Fruit fly (Drosophila melanogaster) whole organism, prepupa: Measurements from ENCODE around the gene Cp7Fb.

ENCODE experiments used
- CG10631 ChIP-seq: fragments of 200-800 bp; sonication (Bioruptor generic); optimal IDR thresholded peaks from 2 replicates; lab custom pipeline; 2016; ENCODE audit warnings: missing biosample characterization, missing genetic modification characterization
- CG10669 ChIP-seq: fragments of 200-800 bp; sonication (Bioruptor generic); optimal IDR thresholded peaks from 3 replicates; lab custom pipeline; 2018; ENCODE audit warnings: missing biosample characterization, mild to moderate bottlenecking, missing genetic modification characterization, moderate library complexity
- CG15336 ChIP-seq: fragments of 200-800 bp; sonication (Bioruptor generic); IDR thresholded peaks from 2 replicates; pipeline ENCODE4 v1.3.6; 2022; ENCODE audit warnings: missing biosample characterization, missing genetic modification characterization
- CG3032 ChIP-seq: fragments of 200-800 bp; optimal IDR thresholded peaks from 2 replicates; lab custom pipeline; 2019; ENCODE audit warnings: missing biosample characterization, mild to moderate bottlenecking, missing genetic modification characterization, moderate library complexity
- CG4318 ChIP-seq: fragments of 200-800 bp; sonication (Bioruptor generic); optimal IDR thresholded peaks from 3 replicates; lab custom pipeline; 2017; ENCODE audit warnings: missing biosample characterization, mild to moderate bottlenecking, missing genetic modification characterization
- CG6163 ChIP-seq: fragments of 200-800 bp; sonication (Bioruptor generic); IDR thresholded peaks from 3 replicates; pipeline ENCODE4 v1.3.6; 2022; ENCODE audit warnings: missing biosample characterization, missing genetic modification characterization
- CG6792 ChIP-seq: fragments of 200-800 bp; sonication (Bioruptor generic); optimal IDR thresholded peaks from 3 replicates; lab custom pipeline; 2016; ENCODE audit warnings: missing biosample characterization, missing genetic modification characterization
- CG6808 ChIP-seq: fragments of 200-800 bp; sonication (Bioruptor generic); optimal IDR thresholded peaks from 3 replicates; lab custom pipeline; 2017; ENCODE audit warnings: missing biosample characterization, missing genetic modification characterization, mild to moderate bottlenecking, moderate library complexity, missing genetic modification reagents
- CG7368 ChIP-seq: fragments of 200-800 bp; sonication (Bioruptor generic); optimal IDR thresholded peaks from 3 replicates; lab custom pipeline; 2016; ENCODE audit warnings: missing biosample characterization, missing genetic modification characterization
- CG8119 ChIP-seq: fragments of 200-800 bp; sonication (Bioruptor generic); IDR thresholded peaks from 3 replicates; pipeline ENCODE4 v1.3.6; 2022; ENCODE audit warnings: missing biosample characterization, missing genetic modification characterization
- CG8632 ChIP-seq: fragments of 200-800 bp; sonication (Bioruptor generic); optimal IDR thresholded peaks from 3 replicates; lab custom pipeline; 2016; ENCODE audit warnings: missing biosample characterization, missing genetic modification characterization
- CG9139 ChIP-seq: fragments of 200-800 bp; sonication (Bioruptor generic); optimal IDR thresholded peaks from 3 replicates; lab custom pipeline; 2017; ENCODE audit warnings: missing biosample characterization, mild to moderate bottlenecking, missing genetic modification characterization
- Eip75B ChIP-seq: fragments of 200-800 bp; sonication (Bioruptor generic); optimal IDR thresholded peaks from 3 replicates; lab custom pipeline; 2016; ENCODE audit warnings: missing biosample characterization, missing genetic modification characterization
- Eip78C ChIP-seq: fragments of 200-800 bp; sonication (Bioruptor generic); peaks from one replicate; lab custom pipeline; 2016; ENCODE audit warnings: missing biosample characterization, missing genetic modification characterization
- Eip93F ChIP-seq: fragments of 200-800 bp; sonication (Bioruptor generic); optimal IDR thresholded peaks from 2 replicates; lab custom pipeline; 2016; ENCODE audit warnings: missing biosample characterization, mild to moderate bottlenecking, missing genetic modification characterization
- Ets21C ChIP-seq: fragments of 200-800 bp; sonication (Bioruptor generic); optimal IDR thresholded peaks from 3 replicates; lab custom pipeline; 2016; ENCODE audit warnings: missing biosample characterization, missing genetic modification characterization
- Gug ChIP-seq: fragments of 200-800 bp; sonication (Bioruptor generic); IDR thresholded peaks from 2 replicates; pipeline ENCODE4 v1.3.6; 2022; ENCODE audit warnings: missing biosample characterization, missing genetic modification characterization
- Hr38 ChIP-seq: sonication (Bioruptor generic); optimal IDR thresholded peaks from 2 replicates; lab custom pipeline; 2016; ENCODE audit warnings: missing biosample characterization, missing genetic modification characterization
- Hr39 ChIP-seq: fragments of 200-800 bp; sonication (Bioruptor generic); optimal IDR thresholded peaks from 2 replicates; lab custom pipeline; 2016; ENCODE audit warnings: missing biosample characterization, missing genetic modification characterization
- Hr4 ChIP-seq: fragments of 200-800 bp; sonication (Bioruptor generic); optimal IDR thresholded peaks from 3 replicates; lab custom pipeline; 2016; ENCODE audit warnings: missing biosample characterization, missing genetic modification characterization
- Met ChIP-seq: fragments of 200-800 bp; sonication (Bioruptor generic); optimal IDR thresholded peaks from 3 replicates; lab custom pipeline; 2016; ENCODE audit warnings: missing biosample characterization, missing genetic modification characterization
- OdsH ChIP-seq: fragments of 200-800 bp; sonication (Bioruptor generic); optimal IDR thresholded peaks from 3 replicates; lab custom pipeline; 2016; ENCODE audit warnings: missing biosample characterization, missing genetic modification characterization
- Smox ChIP-seq: fragments of 200-800 bp; sonication (Bioruptor generic); optimal IDR thresholded peaks from 3 replicates; lab custom pipeline; 2016; ENCODE audit warnings: missing biosample characterization, missing genetic modification characterization
- Sox102F ChIP-seq: fragments of 200-800 bp; sonication (Bioruptor generic); optimal IDR thresholded peaks from 2 replicates; lab custom pipeline; 2016; ENCODE audit warnings: missing biosample characterization, mild to moderate bottlenecking, missing genetic modification characterization
- Sox14 ChIP-seq: fragments of 200-800 bp; sonication (Bioruptor generic); optimal IDR thresholded peaks from 3 replicates; lab custom pipeline; 2016; ENCODE audit warnings: missing biosample characterization, missing genetic modification characterization
- achi ChIP-seq: fragments of 200-800 bp; sonication (Bioruptor generic); optimal IDR thresholded peaks from 3 replicates; lab custom pipeline; 2016; ENCODE audit warnings: missing biosample characterization, missing genetic modification characterization
- dac ChIP-seq: fragments of 200-800 bp; sonication (Bioruptor generic); optimal IDR thresholded peaks from 2 replicates; lab custom pipeline; 2017; ENCODE audit warnings: missing biosample characterization, mild to moderate bottlenecking, missing genetic modification characterization
- esn ChIP-seq: fragments of 200-800 bp; sonication (Bioruptor generic); optimal IDR thresholded peaks from 2 replicates; lab custom pipeline; 2016; ENCODE audit warnings: missing biosample characterization, mild to moderate bottlenecking, missing genetic modification characterization, moderate library complexity
- fkh ChIP-seq: fragments of 200-800 bp; sonication (Bioruptor generic); optimal IDR thresholded peaks from 3 replicates; lab custom pipeline; 2017; ENCODE audit warnings: missing biosample characterization, mild to moderate bottlenecking, missing genetic modification characterization, moderate library complexity
- lz ChIP-seq: fragments of 200-800 bp; sonication (Bioruptor generic); optimal IDR thresholded peaks from 3 replicates; lab custom pipeline; 2016; ENCODE audit warnings: missing biosample characterization, missing genetic modification characterization
- net ChIP-seq: fragments of 200-800 bp; sonication (Bioruptor generic); optimal IDR thresholded peaks from 3 replicates; lab custom pipeline; 2016; ENCODE audit warnings: missing biosample characterization, missing genetic modification characterization
- salr ChIP-seq, 2 experiments: fragments of 200-800 bp; sonication (Bioruptor generic); optimal IDR thresholded peaks; 3 replicates each; lab custom pipeline; 2016 to 2018; ENCODE audit warnings: missing biosample characterization in 2 of 2, missing genetic modification characterization in 2 of 2, mild to moderate bottlenecking in 1 of 2
- spab ChIP-seq: fragments of 200-800 bp; sonication (Bioruptor generic); optimal IDR thresholded peaks from 2 replicates; lab custom pipeline; 2017; ENCODE audit warnings: missing biosample characterization, mild to moderate bottlenecking, missing genetic modification characterization, missing genetic modification reagents
- ss ChIP-seq, 2 experiments: fragments of 200-800 bp; sonication (Bioruptor generic); optimal IDR thresholded peaks; 2 replicates in 1 of 2; 3 replicates in 1 of 2; lab custom pipeline; 2017 to 2018; ENCODE audit warnings: mild to moderate bottlenecking in 2 of 2, missing biosample characterization in 2 of 2, missing genetic modification characterization in 2 of 2, moderate library complexity in 1 of 2

Cp7Fb gene

DNA sequence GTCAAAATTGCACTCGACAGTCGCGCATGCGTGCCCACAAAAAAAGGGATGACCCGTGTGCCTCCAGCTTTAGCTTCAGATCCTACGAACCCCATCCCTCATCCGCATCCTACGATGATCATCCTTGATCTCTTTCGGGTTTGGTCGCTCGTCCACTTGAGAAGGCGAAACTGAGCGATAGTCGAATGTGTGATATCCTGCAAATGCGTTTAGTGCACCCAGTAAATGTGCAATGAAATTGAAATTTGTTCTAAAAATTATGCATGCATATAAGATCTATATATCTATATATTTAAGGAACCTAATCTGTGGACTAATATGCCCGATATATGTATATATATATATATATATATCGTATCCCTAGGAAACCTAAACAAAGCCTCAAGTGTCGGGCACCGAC lies 29.4 kb upstream of the Cp7Fb start:
- TF ChIP-seq Sox102F (GFP tag; lab: Kevin White, UChicago) (no peak), Met (GFP tag; lab: Kevin White, UChicago) (no peak), ss (GFP tag; optimal IDR thresholded peaks at IDR 0.05; lab: Kevin White, UChicago) (no peak), CG8632 (GFP tag; lab: Kevin White, UChicago) (no peak), CG6808 (no peak), CG15336 (GFP tag; lab: Robert Waterston, UW) (no peak), Hr38 (GFP tag; lab: Kevin White, UChicago) (no peak), Sox14 (GFP tag; lab: Kevin White, UChicago) (no peak), Hr4 (GFP tag; lab: Kevin White, UChicago) (no peak), lz (no peak), fkh (GFP tag; lab: Kevin White, UChicago) (no peak), CG6163 (GFP tag; lab: Robert Waterston, UW) (no peak)
- TF ChIP-seq, all 60 proteins: peak for 0

- peak; percentile 14 for TF ChIP-seq esn (GFP tag; lab: Kevin White, UChicago)
- TF ChIP-seq CG3032 (tag; lab: Kevin White, UChicago): no peak
These were observed 28.6 kb upstream of the Cp7Fb start for dm6 chrX:8444883-8445572.

DNA sequence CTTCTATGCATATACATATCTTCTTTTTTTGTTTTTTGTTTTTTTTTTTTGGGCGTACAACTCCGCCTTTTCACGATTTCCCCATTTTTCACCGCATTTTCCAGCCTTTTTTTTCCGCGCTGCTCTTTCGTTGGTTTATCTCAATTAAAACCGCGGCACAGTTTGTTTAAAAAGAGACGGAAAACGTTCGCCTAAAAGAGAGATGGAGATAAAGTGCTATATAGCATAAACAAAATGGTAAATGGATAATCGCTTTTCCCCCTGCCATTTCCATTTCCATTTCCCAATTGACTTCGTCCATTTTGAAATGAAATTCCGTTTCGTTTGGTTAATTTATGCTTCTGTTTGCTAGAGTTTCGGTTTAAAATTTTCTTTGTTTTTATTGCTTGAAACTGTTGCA lies 26.5 kb upstream of the Cp7Fb start:
- no peak for TF ChIP-seq Eip78C
- TF ChIP-seq CG9139 (GFP tag; lab: Kevin White, UChicago): no peak
- no peak for TF ChIP-seq esn (GFP tag; lab: Kevin White, UChicago)
- TF ChIP-seq Hr39 (GFP tag; lab: Kevin White, UChicago): no peak
- TF ChIP-seq Eip75B: no peak
- TF ChIP-seq Gug (GFP tag; lab: Robert Waterston, UW): no peak
- TF ChIP-seq net (GFP tag; lab: Kevin White, UChicago): no peak

dm6 chrX:8448171-8448570 lies 25.5 kb upstream of the Cp7Fb start:
- TF ChIP-seq Eip93F (GFP tag; lab: Kevin White, UChicago): no peak
- no peak for TF ChIP-seq dac (GFP tag; lab: Kevin White, UChicago)
- TF ChIP-seq, all 60 proteins: peak for 0

DNA sequence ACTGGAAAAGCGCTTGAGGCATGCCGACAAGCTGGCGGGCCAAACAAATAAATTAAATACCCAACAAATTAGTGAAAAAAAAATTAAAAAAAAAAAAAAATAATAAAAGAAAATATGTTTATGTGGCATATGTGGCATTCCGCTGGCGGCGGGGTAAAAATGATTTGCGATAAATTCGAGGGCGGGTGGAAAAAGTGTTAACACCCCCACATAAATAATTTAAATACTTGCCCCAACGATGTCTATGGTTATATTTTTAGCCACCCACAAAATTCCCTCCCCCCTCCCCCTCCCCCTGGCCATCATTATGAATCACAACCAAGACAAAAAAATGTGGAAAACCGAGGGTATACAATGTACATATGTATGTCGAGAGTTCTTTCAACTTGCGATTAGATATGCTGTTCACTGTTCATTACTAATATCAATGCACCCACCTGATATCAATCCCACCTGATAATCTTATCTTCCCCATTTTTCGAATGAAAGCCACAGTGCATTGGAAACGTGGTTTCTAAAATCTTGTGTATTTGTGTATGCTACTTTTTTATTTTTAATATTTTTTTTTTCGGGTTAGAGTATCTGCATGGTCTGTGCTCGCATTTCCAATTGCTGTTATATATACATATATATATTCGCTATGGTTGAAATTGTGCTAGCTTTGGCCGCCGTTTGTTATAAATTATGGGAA lies 23.3 kb upstream of the Cp7Fb start:
- no peak for TF ChIP-seq CG9139 (GFP tag; lab: Kevin White, UChicago)
- no peak for TF ChIP-seq CG8632 (GFP tag; lab: Kevin White, UChicago)
- TF ChIP-seq CG7368 (GFP tag; lab: Kevin White, UChicago): no peak
- TF ChIP-seq CG6792 (GFP tag; lab: Kevin White, UChicago): no peak
- no peak for TF ChIP-seq CG10631 (GFP tag; lab: Kevin White, UChicago)
- TF ChIP-seq CG4318: no peak
- TF ChIP-seq achi (GFP tag; lab: Kevin White, UChicago): no peak
- TF ChIP-seq CG8119 (GFP tag; lab: Robert Waterston, UW): no peak
- TF ChIP-seq Smox (GFP tag; lab: Kevin White, UChicago): no peak
- TF ChIP-seq OdsH (GFP tag; lab: Kevin White, UChicago): no peak
- TF ChIP-seq CG10669 (GFP tag; lab: Kevin White, UChicago): no peak
- no peak for TF ChIP-seq spab
- no peak for TF ChIP-seq lz
- TF ChIP-seq salr (GFP tag; optimal IDR thresholded peaks at IDR 0.05; lab: Kevin White, UChicago): no peak
- TF ChIP-seq Ets21C (GFP tag; lab: Kevin White, UChicago): no peak
